Fruit fly (Drosophila melanogaster): ENCODE measurements around the gene CG4631.

DNA sequence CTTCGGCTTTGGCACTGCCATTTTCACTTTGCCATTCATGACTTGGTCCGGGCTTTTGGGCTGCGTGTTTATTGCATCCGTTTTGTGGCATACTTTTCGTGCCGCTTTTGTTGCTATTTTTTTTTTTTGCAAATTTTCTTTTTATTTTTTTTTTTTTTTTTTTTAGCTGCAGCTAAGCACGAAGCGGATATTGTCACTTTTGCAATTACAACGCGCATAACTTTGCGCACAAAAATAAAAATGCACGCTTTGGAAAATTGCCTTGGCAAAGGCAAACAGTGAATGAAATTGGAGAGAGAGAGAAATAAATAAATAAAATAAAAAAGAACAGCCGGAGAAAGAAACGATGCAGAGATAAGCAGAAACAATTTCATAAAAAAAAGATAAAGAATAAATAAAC, 33.7 kb downstream of the CG4631 start:
- TF ChIP-seq CG8478 (optimal IDR thresholded peaks at IDR 0.05): no peak
- no peak for TF ChIP-seq CTCF (optimal IDR thresholded peaks at IDR 0.05)
